Fruit fly (Drosophila melanogaster) whole organism, embryonic: Measurements from ENCODE around the gene CtBP.

Experiments
- Awh ChIP-seq: fragments of 200-800 bp; sonication (Bioruptor generic); IDR thresholded peaks from 2 replicates; pipeline ENCODE4, ENCODE4 v1.3.6; 2022; ENCODE audit warnings: missing biosample characterization, missing genetic modification characterization
- CG10366 ChIP-seq: fragments of 200-800 bp; sonication (Bioruptor generic); IDR thresholded peaks from 2 replicates; pipeline ENCODE4 v1.3.6; 2022; ENCODE audit warnings: missing biosample characterization, missing genetic modification characterization
- CG11085 ChIP-seq: fragments of 200-800 bp; sonication (Bioruptor generic); IDR thresholded peaks from 2 replicates; pipeline ENCODE4 v1.3.6; 2022; ENCODE audit warnings: missing biosample characterization, missing genetic modification characterization
- CG11504 ChIP-seq: fragments of 200-800 bp; sonication (Bioruptor generic); optimal IDR thresholded peaks from 3 replicates; lab custom pipeline; 2019; ENCODE audit warnings: missing biosample characterization, mild to moderate bottlenecking, missing genetic modification characterization, moderate library complexity
- CG11560 ChIP-seq: fragments of 200-800 bp; sonication (Bioruptor generic); IDR thresholded peaks from 3 replicates; pipeline ENCODE4 v1.3.6; 2022; ENCODE audit warnings: missing biosample characterization, missing genetic modification characterization
- CG11695 ChIP-seq: fragments of 200-800 bp; sonication (Bioruptor generic); IDR thresholded peaks from 3 replicates; pipeline ENCODE4 v1.3.6; 2022; ENCODE audit warnings: missing biosample characterization, missing genetic modification characterization
- CG14014 ChIP-seq: fragments of 200-800 bp; sonication (Bioruptor generic); IDR thresholded peaks from 2 replicates; pipeline ENCODE4 v1.3.6; 2022; ENCODE audit warnings: missing biosample characterization, missing genetic modification characterization
- CG1603 ChIP-seq: fragments of 200-800 bp; sonication (Bioruptor generic); optimal IDR thresholded peaks from 2 replicates; lab custom pipeline; 2019; ENCODE audit warnings: missing biosample characterization, mild to moderate bottlenecking, missing genetic modification characterization, moderate library complexity
- CG16813 ChIP-seq: fragments of 200-800 bp; sonication (Bioruptor generic); IDR thresholded peaks from 3 replicates; pipeline ENCODE4 v1.3.6; 2022; ENCODE audit warnings: missing biosample characterization, missing genetic modification characterization; ENCODE audit not compliant: partially characterized antibody
- CG17328 ChIP-seq: fragments of 200-800 bp; sonication (Bioruptor generic); IDR thresholded peaks from 2 replicates; pipeline ENCODE4 v1.3.6; 2022; ENCODE audit warnings: missing biosample characterization, missing genetic modification characterization
- CG2875 ChIP-seq: fragments of 200-800 bp; sonication (Bioruptor generic); optimal IDR thresholded peaks from 2 replicates; lab custom pipeline; 2017; ENCODE audit warnings: missing biosample characterization, mild to moderate bottlenecking, missing genetic modification characterization, missing genetic modification reagents
- CG2889 ChIP-seq: fragments of 200-800 bp; sonication (Bioruptor generic); IDR thresholded peaks from 3 replicates; pipeline ENCODE4 v1.3.6; 2022; ENCODE audit warnings: missing biosample characterization, missing genetic modification characterization
- CG30020 ChIP-seq: fragments of 200-800 bp; optimal IDR thresholded peaks from 2 replicates; lab custom pipeline; 2019; ENCODE audit warnings: missing biosample characterization, mild to moderate bottlenecking, missing genetic modification characterization, moderate library complexity
- CG30431 ChIP-seq: fragments of 200-800 bp; sonication (Bioruptor generic); optimal IDR thresholded peaks from 2 replicates; lab custom pipeline; 2017; ENCODE audit warnings: missing biosample characterization, missing genetic modification characterization
- CG3163 ChIP-seq: fragments of 200-800 bp; sonication (Bioruptor generic); optimal IDR thresholded peaks from 3 replicates; lab custom pipeline; 2016; ENCODE audit warnings: missing biosample characterization, missing genetic modification characterization
- CG32772 ChIP-seq: fragments of 200-800 bp; sonication (Bioruptor generic); IDR thresholded peaks from 2 replicates; pipeline ENCODE4 v1.3.6; 2022; ENCODE audit warnings: missing biosample characterization, missing genetic modification characterization
- CG33213 ChIP-seq: fragments of 200-800 bp; sonication (Bioruptor generic); optimal IDR thresholded peaks from 3 replicates; lab custom pipeline; 2016; ENCODE audit warnings: missing biosample characterization, missing genetic modification characterization
- CG34422 ChIP-seq: fragments of 200-800 bp; sonication (Bioruptor generic); IDR thresholded peaks from 3 replicates; pipeline ENCODE4 v1.3.6; 2022; ENCODE audit warnings: missing biosample characterization, missing genetic modification characterization
- CG5180 ChIP-seq: fragments of 200-800 bp; sonication (Bioruptor generic); optimal IDR thresholded peaks from 3 replicates; lab custom pipeline; 2017; ENCODE audit warnings: missing biosample characterization, missing genetic modification characterization, mild to moderate bottlenecking, moderate library complexity, missing genetic modification reagents
- CG7963 ChIP-seq: fragments of 200-800 bp; sonication (Bioruptor generic); IDR thresholded peaks from 3 replicates; pipeline ENCODE4 v1.3.6; 2022; ENCODE audit warnings: missing biosample characterization, missing genetic modification characterization; ENCODE audit not compliant: partially characterized antibody
- CG7987 ChIP-seq: fragments of 200-800 bp; sonication (Bioruptor generic); optimal IDR thresholded peaks from 2 replicates; lab custom pipeline; 2018; ENCODE audit warnings: missing biosample characterization, mild to moderate bottlenecking, missing genetic modification characterization, moderate library complexity
- CG8388 ChIP-seq: fragments of 200-800 bp; sonication (Bioruptor generic); optimal IDR thresholded peaks from 2 replicates; lab custom pipeline; 2019; ENCODE audit warnings: missing biosample characterization, mild to moderate bottlenecking, missing genetic modification characterization, moderate library complexity
- CG9876 ChIP-seq: fragments of 200-800 bp; sonication (Bioruptor generic); optimal IDR thresholded peaks from 2 replicates; lab custom pipeline; 2016; ENCODE audit warnings: missing biosample characterization, missing genetic modification characterization
- CrebB ChIP-seq: fragments of 200-800 bp; sonication (Bioruptor generic); optimal IDR thresholded peaks from 3 replicates; lab custom pipeline; 2018; ENCODE audit warnings: missing biosample characterization, mild to moderate bottlenecking, missing genetic modification characterization
- Doc2 ChIP-seq: fragments of 200-800 bp; sonication (Bioruptor generic); IDR thresholded peaks from 2 replicates; pipeline ENCODE4 v1.3.6; 2022; ENCODE audit warnings: missing biosample characterization, missing genetic modification characterization
- ERR ChIP-seq: fragments of 200-800 bp; sonication (Bioruptor generic); optimal IDR thresholded peaks from 2 replicates; lab custom pipeline; 2016; ENCODE audit warnings: missing biosample characterization, missing genetic modification characterization
- Gug ChIP-seq: fragments of 200-800 bp; sonication (Bioruptor generic); IDR thresholded peaks from 4 replicates; pipeline ENCODE4 v1.3.6; 2022; ENCODE audit warnings: missing biosample characterization, missing genetic modification characterization
- Hsf ChIP-seq: fragments of 200-800 bp; sonication (Bioruptor generic); optimal IDR thresholded peaks from 3 replicates; lab custom pipeline; 2016; ENCODE audit warnings: missing biosample characterization, missing genetic modification characterization
- MESR4 ChIP-seq: fragments of 200-800 bp; sonication (Bioruptor generic); optimal IDR thresholded peaks from 2 replicates; lab custom pipeline; 2018; ENCODE audit warnings: missing biosample characterization, mild to moderate bottlenecking, missing genetic modification characterization, moderate library complexity
- MTF-1 ChIP-seq: fragments of 200-800 bp; sonication (Bioruptor generic); optimal IDR thresholded peaks from 2 replicates; lab custom pipeline; 2018; ENCODE audit warnings: missing biosample characterization, mild to moderate bottlenecking, missing genetic modification characterization, borderline replicate concordance
- Meics ChIP-seq: fragments of 200-800 bp; sonication (Bioruptor generic); optimal IDR thresholded peaks from 2 replicates; lab custom pipeline; 2017; ENCODE audit warnings: missing biosample characterization, mild to moderate bottlenecking, missing genetic modification characterization
- Mes4 ChIP-seq: fragments of 200-800 bp; sonication (Bioruptor generic); optimal IDR thresholded peaks from 2 replicates; lab custom pipeline; 2016; ENCODE audit warnings: missing biosample characterization, missing genetic modification characterization
- Nf-YB ChIP-seq: fragments of 200-800 bp; sonication (Bioruptor generic); optimal IDR thresholded peaks from 3 replicates; lab custom pipeline; 2019; ENCODE audit warnings: missing biosample characterization, mild to moderate bottlenecking, missing genetic modification characterization, moderate library complexity
- Ptx1 ChIP-seq: fragments of 200-800 bp; sonication (Bioruptor generic); IDR thresholded peaks from 2 replicates; pipeline ENCODE4 v1.3.6; 2022; ENCODE audit warnings: missing biosample characterization, missing genetic modification characterization
- Six4 ChIP-seq: fragments of 200-800 bp; sonication (Bioruptor generic); optimal IDR thresholded peaks from 2 replicates; lab custom pipeline; 2016; ENCODE audit warnings: missing biosample characterization, missing genetic modification characterization
- Sry-β ChIP-seq: fragments of 200-800 bp; sonication (Bioruptor generic); optimal IDR thresholded peaks from 2 replicates; lab custom pipeline; 2018; ENCODE audit warnings: missing biosample characterization, mild to moderate bottlenecking, missing genetic modification characterization, moderate library complexity
- al ChIP-seq: fragments of 200-800 bp; sonication (Bioruptor generic); IDR thresholded peaks from 2 replicates; pipeline ENCODE4 v1.3.6; 2022; ENCODE audit warnings: missing biosample characterization, missing genetic modification characterization
- aop ChIP-seq: fragments of 200-800 bp; sonication (Bioruptor generic); IDR thresholded peaks from 2 replicates; pipeline ENCODE4 v1.3.6; 2022; ENCODE audit warnings: missing biosample characterization, missing genetic modification characterization
- corto ChIP-seq: fragments of 200-800 bp; sonication (Bioruptor generic); optimal IDR thresholded peaks from 2 replicates; lab custom pipeline; 2016; ENCODE audit warnings: missing biosample characterization, mild to moderate bottlenecking, missing genetic modification characterization, moderate library complexity
- crp ChIP-seq, 2 experiments: fragments of 200-800 bp; sonication (Bioruptor generic); optimal IDR thresholded peaks; 2 replicates in 1 of 2; 3 replicates in 1 of 2; lab custom pipeline; 2017; ENCODE audit warnings: missing biosample characterization in 2 of 2, missing genetic modification characterization in 2 of 2, mild to moderate bottlenecking in 1 of 2, moderate library complexity in 1 of 2
- cwo ChIP-seq: fragments of 200-800 bp; sonication (Bioruptor generic); optimal IDR thresholded peaks from 3 replicates; lab custom pipeline; 2017; ENCODE audit warnings: missing biosample characterization, missing genetic modification characterization, mild to moderate bottlenecking, moderate library complexity, missing genetic modification reagents
- dimm ChIP-seq: fragments of 200-800 bp; sonication (Bioruptor generic); IDR thresholded peaks from 2 replicates; pipeline ENCODE4 v1.3.6; 2022; ENCODE audit warnings: missing biosample characterization, missing genetic modification characterization
- dysf ChIP-seq: fragments of 200-800 bp; sonication (Bioruptor generic); IDR thresholded peaks from 3 replicates; pipeline ENCODE4 v1.3.6; 2022; ENCODE audit warnings: missing biosample characterization, missing genetic modification characterization
- ems ChIP-seq: fragments of 200-800 bp; sonication (Bioruptor generic); optimal IDR thresholded peaks from 3 replicates; lab custom pipeline; 2016; ENCODE audit warnings: missing biosample characterization, missing genetic modification characterization
- h ChIP-seq: fragments of >200 bp; optimal IDR thresholded peaks from 2 replicates; lab custom pipeline; 2017
- pita ChIP-seq: fragments of 200-800 bp; sonication (Bioruptor generic); optimal IDR thresholded peaks from 2 replicates; lab custom pipeline; 2017; ENCODE audit warnings: missing biosample characterization, mild to moderate bottlenecking, missing genetic modification characterization
- row ChIP-seq: fragments of 200-800 bp; sonication (Bioruptor generic); IDR thresholded peaks from 3 replicates; pipeline ENCODE4 v1.3.6; 2022; ENCODE audit warnings: missing biosample characterization, missing genetic modification characterization
- sna ChIP-seq: fragments of 200-800 bp; sonication (Bioruptor generic); IDR thresholded peaks from 2 replicates; pipeline ENCODE4 v1.3.6; 2022; ENCODE audit warnings: missing biosample characterization, missing genetic modification characterization; ENCODE audit not compliant: partially characterized antibody
- twi ChIP-seq: fragments of 200-800 bp; optimal IDR thresholded peaks from 2 replicates; lab custom pipeline; 2019; ENCODE audit warnings: missing biosample characterization, mild to moderate bottlenecking, missing genetic modification characterization, moderate library complexity
- vvl ChIP-seq: fragments of 200-800 bp; sonication (Bioruptor generic); IDR thresholded peaks from 2 replicates; pipeline ENCODE4 v1.3.6; 2022; ENCODE audit warnings: missing biosample characterization, missing genetic modification characterization
- wek ChIP-seq: fragments of 200-800 bp; sonication (Bioruptor generic); optimal IDR thresholded peaks from 3 replicates; lab custom pipeline; 2018; ENCODE audit warnings: missing biosample characterization, mild to moderate bottlenecking, missing genetic modification characterization, moderate library complexity

Gene CtBP

DNA sequence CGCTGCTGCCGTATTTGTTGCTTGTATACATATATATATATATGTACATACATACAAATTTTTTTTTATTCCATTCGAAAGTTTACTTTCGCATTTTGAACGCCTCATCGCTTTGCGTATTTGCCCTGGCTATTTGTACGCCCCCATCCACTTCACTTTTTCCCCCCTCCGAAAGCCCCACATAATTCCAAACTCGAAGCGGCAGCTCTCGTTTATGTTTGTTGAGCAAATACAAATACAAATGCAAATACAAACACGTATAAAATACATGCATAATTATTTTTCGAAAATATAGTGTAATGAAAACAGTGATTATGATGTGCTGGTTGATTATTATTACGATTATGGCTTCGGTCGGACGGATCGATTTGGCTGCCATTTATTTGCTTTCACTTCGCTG lies 56.6 kb downstream of the CtBP start (continued):
- TF ChIP-seq CG11085: no peak; the same call in 1 of the 2 replicates
- TF ChIP-seq al (GFP tag; lab: Robert Waterston, UW): no peak
- TF ChIP-seq CG2889 (GFP tag; lab: Robert Waterston, UW): no peak
- peak; percentile 64 for TF ChIP-seq Hsf (GFP tag; lab: Kevin White, UChicago)
- TF ChIP-seq Awh (GFP tag; lab: Robert Waterston, UW): peak; percentile 87
- no peak for TF ChIP-seq Doc2 (GFP tag; lab: Robert Waterston, UW)
- peak; percentile 87 for TF ChIP-seq Six4 (GFP tag; lab: Kevin White, UChicago)
- peak; percentile 67 for TF ChIP-seq ems (GFP tag; lab: Kevin White, UChicago)
- TF ChIP-seq MESR4 (GFP tag; lab: Kevin White, UChicago): peak; percentile 20
- peak; percentile 80 for TF ChIP-seq Nf-YB
- TF ChIP-seq CG2875: peak; percentile 97
- TF ChIP-seq CG32772 (GFP tag; lab: Robert Waterston, UW): no peak
- peak; percentile 54 for TF ChIP-seq CG30431 (GFP tag; lab: Kevin White, UChicago)
- no peak for TF ChIP-seq corto (GFP tag; lab: Kevin White, UChicago)
- no peak for TF ChIP-seq twi (tag; lab: Kevin White, UChicago)
- peak; percentile 80 for TF ChIP-seq Sry-β (GFP tag; lab: Kevin White, UChicago)
- TF ChIP-seq Mes4 (GFP tag; lab: Kevin White, UChicago): peak; percentile 85
- no peak for TF ChIP-seq sna
- TF ChIP-seq CG16813: no peak
- TF ChIP-seq cwo: peak; percentile 77
- peak; percentile 86 for TF ChIP-seq vvl
- TF ChIP-seq CG11504 (tag; lab: Kevin White, UChicago): peak; percentile 95
- TF ChIP-seq ERR (GFP tag; lab: Kevin White, UChicago): peak; percentile 56
- TF ChIP-seq Ptx1 (GFP tag; lab: Robert Waterston, UW): peak; percentile 34; the same call in 1 of the 2 replicates
- TF ChIP-seq CG10366 (GFP tag; lab: Robert Waterston, UW): peak; percentile 51
- peak; percentile 52 for TF ChIP-seq CG3163 (GFP tag; lab: Kevin White, UChicago)
- peak; percentile 87 for TF ChIP-seq CG33213 (GFP tag; lab: Kevin White, UChicago)
- TF ChIP-seq CG1603: peak; percentile 96
- peak; percentile 34; the same call in 1 of the 3 replicates for TF ChIP-seq CG11695 (GFP tag; lab: Robert Waterston, UW)
- peak; percentile 66 for TF ChIP-seq CG17328 (GFP tag; lab: Robert Waterston, UW)
- TF ChIP-seq row (GFP tag; lab: Robert Waterston, UW): no peak
- no peak for TF ChIP-seq aop
- peak; percentile 44 for TF ChIP-seq CG9876 (GFP tag; lab: Kevin White, UChicago)
- no peak for TF ChIP-seq CG30020
- TF ChIP-seq CG8388 (GFP tag; lab: Kevin White, UChicago): peak; percentile 88
- TF ChIP-seq CG5180 (GFP tag; lab: Kevin White, UChicago): peak; percentile 88
- 0 out of 4 replicates have a peak, but pooled peaks have one; percentile 11 for TF ChIP-seq Gug (GFP tag; lab: Robert Waterston, UW)
- peak; percentile 93 for TF ChIP-seq wek (GFP tag; lab: Kevin White, UChicago)
- TF ChIP-seq dimm (GFP tag; lab: Robert Waterston, UW): peak; percentile 39; the same call in 1 of the 2 replicates
- TF ChIP-seq dysf (GFP tag; lab: Robert Waterston, UW): peak; percentile 49; the same call in 2 of the 3 replicates
- no peak for TF ChIP-seq h (lab: Kevin White, UChicago)
- 0 out of 3 replicates have a peak, but pooled peaks have one; percentile 21 for TF ChIP-seq CG34422
- no peak for TF ChIP-seq pita (GFP tag; lab: Kevin White, UChicago)
- 0 out of 3 replicates have a peak, but pooled peaks have one; percentile 30 for TF ChIP-seq CG11560
- peak; percentile 84 for TF ChIP-seq CrebB (tag; lab: Kevin White, UChicago)
- TF ChIP-seq CG14014: peak; percentile 6; the same call in 1 of the 2 replicates
- peak; percentile 98 for TF ChIP-seq CG7987 (GFP tag; lab: Kevin White, UChicago)
- TF ChIP-seq CG7963 (GFP tag; lab: Robert Waterston, UW): no peak
- peak in 1 of 2 experiments; percentile 50 for TF ChIP-seq crp (GFP tag; optimal IDR thresholded peaks at IDR 0.05; lab: Kevin White, UChicago)
- TF ChIP-seq Meics: peak; percentile 80
- TF ChIP-seq MTF-1: peak; percentile 92
